Worm (Caenorhabditis elegans) whole organism, L3 larva: Measurements from ENCODE around the gene ZK688.9.

Experiments
- nhr-28 ChIP-seq: fragments of 150-350 bp; optimal IDR thresholded peaks from 2 replicates; lab custom pipeline; 2014; ENCODE audit warnings: missing biosample characterization, missing genetic modification characterization
- nhr-43 ChIP-seq: sonication (generic microtip); optimal IDR thresholded peaks from 2 replicates; lab custom pipeline; 2016; ENCODE audit warnings: mild to moderate bottlenecking, missing genetic modification characterization, missing compliant biosample characterization; ENCODE audit not compliant: poor library complexity, severe bottlenecking

- TF ChIP-seq nhr-43 (tag; lab: Kevin White, UChicago) (no peak), nhr-28 (no peak)
Observed at ce11 chrIII:7878852-7879329, 3.9 kb downstream of the ZK688.9 start, which contains the start of gene sup-18.
